Worm (Caenorhabditis elegans) whole organism, young adult: ENCODE data around the gene Y45G5AM.3.

Experiments
- B0336.3 ChIP-seq: fragments of 200-800 bp; sonication (Bioruptor generic); IDR thresholded peaks from 2 replicates; pipeline ENCODE4 v1.3.6; 2022; ENCODE audit warnings: missing genetic modification characterization, missing compliant biosample characterization
- C17E4.6 ChIP-seq: fragments of 200-800 bp; sonication (Bioruptor generic); IDR thresholded peaks from 2 replicates; pipeline ENCODE4 v1.3.6; 2022; ENCODE audit warnings: missing genetic modification reagents, missing genetic modification characterization, missing compliant biosample characterization
- F33H1.4 ChIP-seq: fragments of 200-800 bp; sonication (Bioruptor generic); IDR thresholded peaks from 2 replicates; pipeline ENCODE4 v1.3.6; 2022; ENCODE audit warnings: missing genetic modification reagents, missing genetic modification characterization, missing compliant biosample characterization
- F39B2.1 ChIP-seq: fragments of 200-800 bp; sonication (Bioruptor generic); IDR thresholded peaks from 2 replicates; pipeline ENCODE4 v1.3.6; 2022; ENCODE audit warnings: missing genetic modification reagents, missing genetic modification characterization, missing compliant biosample characterization
- K11D2.4 ChIP-seq: fragments of 200-800 bp; sonication (Bioruptor generic); IDR thresholded peaks from 2 replicates; pipeline ENCODE4 v1.3.6; 2022; ENCODE audit warnings: missing genetic modification reagents, missing genetic modification characterization, missing compliant biosample characterization
- Y53G8AR.9 ChIP-seq: fragments of 200-800 bp; sonication (Bioruptor generic); conservative IDR thresholded peaks from 2 replicates; pipeline ENCODE4 v1.3.6; 2022; ENCODE audit warnings: missing genetic modification reagents, missing genetic modification characterization, missing compliant biosample characterization
- Y56A3A.18 ChIP-seq: fragments of 200-800 bp; sonication (Bioruptor generic); IDR thresholded peaks from 2 replicates; pipeline ENCODE4 v1.3.6; 2022; ENCODE audit warnings: missing genetic modification reagents, missing genetic modification characterization, missing compliant biosample characterization
- ama-1 ChIP-seq, 3 experiments: fragments of 150-350 bp in 1 of 3; sonication (generic microtip) in 2 of 3; optimal IDR thresholded peaks; 2 replicates each; lab custom pipeline; 2014 to 2018; ENCODE audit warnings: missing biosample characterization in 2 of 3, missing genetic modification characterization in 2 of 3, missing genetic modification reagents in 2 of 3
- aptf-3 ChIP-seq: fragments of 200-800 bp; sonication (Bioruptor generic); IDR thresholded peaks from 2 replicates; pipeline ENCODE4 v1.3.6; 2022; ENCODE audit warnings: missing genetic modification characterization, missing compliant biosample characterization
- atf-7 ChIP-seq: sonication (generic microtip); optimal IDR thresholded peaks from 2 replicates; lab custom pipeline; 2017; ENCODE audit warnings: mild to moderate bottlenecking, missing genetic modification characterization, missing compliant biosample characterization
- athp-1 ChIP-seq: sonication (generic microtip); optimal IDR thresholded peaks from 2 replicates; lab custom pipeline; 2017; ENCODE audit warnings: mild to moderate bottlenecking, missing genetic modification characterization, missing compliant biosample characterization
- attf-5 ChIP-seq: fragments of 200-800 bp; sonication (Bioruptor generic); optimal IDR thresholded peaks from 2 replicates; lab custom pipeline; 2018; ENCODE audit warnings: mild to moderate bottlenecking, missing genetic modification characterization, missing compliant biosample characterization
- ccch-3 ChIP-seq: fragments of 200-800 bp; sonication (Bioruptor generic); optimal IDR thresholded peaks from 2 replicates; lab custom pipeline; 2018; ENCODE audit warnings: mild to moderate bottlenecking, missing genetic modification characterization, missing compliant biosample characterization
- cebp-1 ChIP-seq, 2 experiments: fragments of 200-800 bp in 1 of 2; sonication (Bioruptor generic) in 1 of 2; sonication (generic microtip) in 1 of 2; IDR thresholded peaks in 1 of 2; optimal IDR thresholded peaks in 1 of 2; 2 replicates each; pipeline versions ENCODE4 v1.3.6 to Lab custom; 2017 to 2022; ENCODE audit warnings: missing compliant biosample characterization in 2 of 2, missing genetic modification characterization in 2 of 2, mild to moderate bottlenecking in 1 of 2, missing genetic modification reagents in 1 of 2, moderate library complexity in 1 of 2
- cebp-2 ChIP-seq: fragments of 200-800 bp; sonication (Bioruptor generic); IDR thresholded peaks from 2 replicates; pipeline ENCODE4 v1.3.6; 2022; ENCODE audit warnings: missing genetic modification characterization, missing compliant biosample characterization
- ceh-100 ChIP-seq: fragments of 200-800 bp; sonication (Bioruptor generic); IDR thresholded peaks from 2 replicates; pipeline ENCODE4 v1.3.6; 2022; ENCODE audit warnings: missing genetic modification reagents, missing genetic modification characterization, missing compliant biosample characterization
- ceh-91 ChIP-seq: fragments of 200-800 bp; sonication (Bioruptor generic); IDR thresholded peaks from 2 replicates; pipeline ENCODE4 v1.3.6; 2022; ENCODE audit warnings: missing genetic modification reagents, missing genetic modification characterization, missing compliant biosample characterization
- chd-7 ChIP-seq: sonication (generic microtip); optimal IDR thresholded peaks from 2 replicates; lab custom pipeline; 2016; ENCODE audit warnings: mild to moderate bottlenecking, missing genetic modification characterization, moderate library complexity, missing compliant biosample characterization
- dox-1 ChIP-seq: fragments of 200-800 bp; sonication (Bioruptor generic); IDR thresholded peaks from 2 replicates; pipeline ENCODE4 v1.3.6; 2022; ENCODE audit warnings: missing genetic modification reagents, missing genetic modification characterization, missing compliant biosample characterization
- efl-1 ChIP-seq: fragments of 150-350 bp; optimal IDR thresholded peaks from 2 replicates; lab custom pipeline; 2014; ENCODE audit warnings: missing biosample characterization, missing genetic modification reagents, missing genetic modification characterization
- egl-44 ChIP-seq: fragments of 200-800 bp; sonication (Bioruptor generic); IDR thresholded peaks from 2 replicates; pipeline ENCODE4 v1.3.6; 2022; ENCODE audit warnings: missing genetic modification reagents, missing genetic modification characterization, missing compliant biosample characterization
- egrh-3 ChIP-seq: fragments of 200-800 bp; sonication (Bioruptor generic); IDR thresholded peaks from 2 replicates; pipeline ENCODE4 v1.3.6; 2022; ENCODE audit warnings: missing genetic modification reagents, missing genetic modification characterization, missing compliant biosample characterization
- ekl-4 ChIP-seq: fragments of 200-800 bp; sonication (Bioruptor generic); IDR thresholded peaks from 2 replicates; pipeline ENCODE4 v1.3.6; 2022; ENCODE audit warnings: missing genetic modification reagents, missing genetic modification characterization, missing compliant biosample characterization
- fkh-3 ChIP-seq: sonication (generic microtip); optimal IDR thresholded peaks from 2 replicates; lab custom pipeline; 2016; ENCODE audit warnings: mild to moderate bottlenecking, missing genetic modification characterization, missing compliant biosample characterization
- gei-17 ChIP-seq: fragments of 200-800 bp; sonication (Bioruptor generic); optimal IDR thresholded peaks from 2 replicates; lab custom pipeline; 2018; ENCODE audit warnings: mild to moderate bottlenecking, missing genetic modification characterization, missing compliant biosample characterization
- hlh-12 ChIP-seq: sonication (generic microtip); optimal IDR thresholded peaks from 2 replicates; lab custom pipeline; 2016; ENCODE audit warnings: missing genetic modification characterization, missing compliant biosample characterization
- hmg-1.2 ChIP-seq: fragments of 200-800 bp; sonication (Bioruptor generic); IDR thresholded peaks from 2 replicates; pipeline ENCODE4 v1.3.6; 2022; ENCODE audit warnings: missing genetic modification reagents, missing genetic modification characterization, missing compliant biosample characterization
- hsf-1 ChIP-seq: fragments of 200-800 bp; sonication (Bioruptor generic); IDR thresholded peaks from 2 replicates; pipeline ENCODE4 v1.3.6; 2022; ENCODE audit warnings: missing genetic modification reagents, missing genetic modification characterization, missing compliant biosample characterization
- lin-26 ChIP-seq: fragments of 200-800 bp; sonication (Bioruptor generic); IDR thresholded peaks from 2 replicates; pipeline ENCODE4 v1.3.6; 2022; ENCODE audit warnings: missing genetic modification reagents, missing genetic modification characterization, missing compliant biosample characterization
- lin-35 ChIP-seq, 3 experiments: fragments of 150-350 bp in 2 of 3; sonication (generic microtip) in 1 of 3; optimal IDR thresholded peaks; 2 replicates each; lab custom pipeline; 2014 to 2018; ENCODE audit warnings: missing biosample characterization in 3 of 3, missing genetic modification characterization in 3 of 3, missing genetic modification reagents in 3 of 3
- lin-40 ChIP-seq: sonication (generic microtip); optimal IDR thresholded peaks from 2 replicates; lab custom pipeline; 2016; ENCODE audit warnings: missing genetic modification characterization, mild to moderate bottlenecking, missing compliant biosample characterization, missing genotype, missing genetic modification reagents
- madf-6 ChIP-seq: fragments of 200-800 bp; sonication (Bioruptor generic); IDR thresholded peaks from 2 replicates; pipeline ENCODE4 v1.3.6; 2022; ENCODE audit warnings: missing genetic modification reagents, missing genetic modification characterization, missing compliant biosample characterization
- mcd-1 ChIP-seq: fragments of 200-800 bp; sonication (Bioruptor generic); IDR thresholded peaks from 2 replicates; pipeline ENCODE4 v1.3.6; 2022; ENCODE audit warnings: missing genetic modification reagents, missing genetic modification characterization, missing compliant biosample characterization
- mxl-1 ChIP-seq: sonication (generic microtip); optimal IDR thresholded peaks from 2 replicates; lab custom pipeline; 2016; ENCODE audit warnings: missing genetic modification characterization, missing compliant biosample characterization
- nfya-2 ChIP-seq: fragments of 200-800 bp; sonication (Bioruptor generic); IDR thresholded peaks from 2 replicates; pipeline ENCODE4 v1.3.6; 2022; ENCODE audit warnings: missing genetic modification reagents, missing genetic modification characterization, missing compliant biosample characterization
- nfyb-1 ChIP-seq: fragments of 200-800 bp; sonication (Bioruptor generic); IDR thresholded peaks from 2 replicates; pipeline ENCODE4 v1.3.6; 2022; ENCODE audit warnings: missing genetic modification reagents, missing genetic modification characterization, missing compliant biosample characterization
- nhr-80 ChIP-seq: sonication (generic microtip); optimal IDR thresholded peaks from 2 replicates; lab custom pipeline; 2016; ENCODE audit warnings: missing genetic modification characterization, missing compliant biosample characterization
- repo-1 ChIP-seq: sonication (generic microtip); optimal IDR thresholded peaks from 2 replicates; lab custom pipeline; 2017; ENCODE audit warnings: mild to moderate bottlenecking, missing genetic modification characterization, missing compliant biosample characterization
- rpc-1 ChIP-seq, 2 experiments: fragments of 150-350 bp in 1 of 2; sonication (generic microtip) in 1 of 2; optimal IDR thresholded peaks; 2 replicates each; lab custom pipeline; 2014 to 2018; ENCODE audit warnings: missing biosample characterization in 1 of 2, missing genetic modification characterization in 1 of 2, missing genetic modification reagents in 1 of 2, missing genotype in 1 of 2
- unc-62 ChIP-seq: fragments of 150-350 bp; optimal IDR thresholded peaks from 2 replicates; lab custom pipeline; 2014; ENCODE audit warnings: missing biosample characterization, missing genetic modification reagents, missing genetic modification characterization
- ztf-26 ChIP-seq: sonication (generic microtip); optimal IDR thresholded peaks from 2 replicates; lab custom pipeline; 2017; ENCODE audit warnings: missing genetic modification characterization, missing compliant biosample characterization
- ztf-3 ChIP-seq: fragments of 200-800 bp; sonication (Bioruptor generic); optimal IDR thresholded peaks from 2 replicates; lab custom pipeline; 2018; ENCODE audit warnings: mild to moderate bottlenecking, missing genetic modification characterization, missing compliant biosample characterization

Y45G5AM.3 gene

ce11 chrV:4190232-4190631, 25.9 kb downstream of the Y45G5AM.3 start:
- TF ChIP-seq chd-7 (tag; lab: Kevin White, UChicago) (peak; percentile 29), Y56A3A.18 (GFP tag; lab: Robert Waterston, UW) (peak; percentile 81; the same call in 1 of the 2 replicates), ceh-91 (GFP tag; lab: Robert Waterston, UW) (no peak), aptf-3 (GFP tag; lab: Robert Waterston, UW) (peak; percentile 68; the same call in 1 of the 2 replicates), cebp-1 (GFP tag; IDR thresholded peaks at IDR 0.05; lab: Robert Waterston, UW) (no peak), cebp-1 (tag; optimal IDR thresholded peaks at IDR 0.05; lab: Kevin White, UChicago) (peak; percentile 8), C17E4.6 (GFP tag; lab: Robert Waterston, UW) (no peak), lin-26 (GFP tag; lab: Robert Waterston, UW) (0 out of 2 replicates have a peak, but pooled peaks have one; percentile 36), ceh-100 (GFP tag; lab: Robert Waterston, UW) (0 out of 2 replicates have a peak, but pooled peaks have one; percentile 17), mxl-1 (tag; lab: Kevin White, UChicago) (no peak), gei-17 (GFP tag; lab: Kevin White, UChicago) (peak; percentile 30), athp-1 (peak; percentile 26), cebp-2 (GFP tag; lab: Robert Waterston, UW) (peak; percentile 70; the same call in 1 of the 2 replicates), fkh-3 (peak; percentile 61), F39B2.1 (GFP tag; lab: Robert Waterston, UW) (0 out of 2 replicates have a peak, but pooled peaks have one; percentile 24), K11D2.4 (GFP tag; lab: Robert Waterston, UW) (peak; percentile 59; the same call in 1 of the 2 replicates), egl-44 (GFP tag; lab: Robert Waterston, UW) (no peak), nfya-2 (no peak), atf-7 (tag; lab: Kevin White, UChicago) (peak; percentile 31), ztf-3 (GFP tag; lab: Kevin White, UChicago) (peak; percentile 1), madf-6 (peak; percentile 45), Y53G8AR.9 (GFP tag; lab: Robert Waterston, UW) (peak; percentile 78; the same call in 1 of the 2 replicates), B0336.3 (GFP tag; lab: Robert Waterston, UW) (peak; percentile 70; the same call in 1 of the 2 replicates), mcd-1 (GFP tag; lab: Robert Waterston, UW) (peak; percentile 62; the same call in 1 of the 2 replicates), dox-1 (GFP tag; lab: Robert Waterston, UW) (0 out of 2 replicates have a peak, but pooled peaks have one; percentile 12), nfyb-1 (GFP tag; lab: Robert Waterston, UW) (0 out of 2 replicates have a peak, but pooled peaks have one; percentile 69), repo-1 (tag; lab: Kevin White, UChicago) (peak; percentile 68)

ce11 chrV:4192688-4193471, 28.5 kb downstream of the Y45G5AM.3 start:
- TF ChIP-seq nhr-80 (tag; lab: Kevin White, UChicago) (no peak), lin-40 (peak; percentile 24), ztf-26 (peak; percentile 66), ekl-4 (GFP tag; lab: Robert Waterston, UW) (no peak), lin-35 (GFP tag; optimal IDR thresholded peaks at IDR 0.05; lab: Kevin White, UChicago) (peak in 1 of 3 experiments; percentile 20)

- no peak for TF ChIP-seq rpc-1 (optimal IDR thresholded peaks at IDR 0.05; lab: Kevin White, UChicago)
- no peak for TF ChIP-seq rpc-1 (tag; optimal IDR thresholded peaks at IDR 0.05; lab: Kevin White, UChicago)
- no peak for TF ChIP-seq mxl-1 (tag; lab: Kevin White, UChicago)
- no peak for TF ChIP-seq F33H1.4 (GFP tag; lab: Robert Waterston, UW)
- no peak for TF ChIP-seq gei-17 (GFP tag; lab: Kevin White, UChicago)
- TF ChIP-seq cebp-1 (GFP tag; IDR thresholded peaks at IDR 0.05; lab: Robert Waterston, UW), result no peak
- peak; percentile 77 for TF ChIP-seq cebp-1 (tag; optimal IDR thresholded peaks at IDR 0.05; lab: Kevin White, UChicago)
- peak; percentile 65 for TF ChIP-seq nhr-80 (tag; lab: Kevin White, UChicago)
- TF ChIP-seq hmg-1.2 (GFP tag; lab: Robert Waterston, UW), result peak; percentile 47; the same call in 1 of the 2 replicates
- TF ChIP-seq dox-1 (GFP tag; lab: Robert Waterston, UW), result peak; percentile 57; the same call in 1 of the 2 replicates
- no peak for TF ChIP-seq hsf-1 (GFP tag; lab: Robert Waterston, UW)
- TF ChIP-seq ztf-26, result peak; percentile 29
- peak; percentile 36 for TF ChIP-seq efl-1 (GFP tag; lab: Kevin White, UChicago)
- TF ChIP-seq attf-5, result peak; percentile 79
- TF ChIP-seq egrh-3 (GFP tag; lab: Robert Waterston, UW), result no peak; the same call in 1 of the 2 replicates
- TF ChIP-seq ama-1 (optimal IDR thresholded peaks at IDR 0.05; lab: Kevin White, UChicago), result no peak
- no peak for TF ChIP-seq ama-1 (GFP tag; optimal IDR thresholded peaks at IDR 0.05; lab: Kevin White, UChicago)
- no peak for TF ChIP-seq ccch-3 (GFP tag; lab: Kevin White, UChicago)
- TF ChIP-seq unc-62 (GFP tag; lab: Kevin White, UChicago), result no peak
- no peak for TF ChIP-seq hlh-12 (tag; lab: Kevin White, UChicago)
Observed at ce11 chrV:4194587-4195211, 30.3 kb downstream of the Y45G5AM.3 start, which contains the start of gene Y45G5AM.9. Y45G5AM.9 (minus strand) TSS chrV:4194637.
